Fruit fly (Drosophila melanogaster) whole organism, embryonic: Measurements from ENCODE around the gene Inx6.

Source experiments
- Adf1 ChIP-seq: fragments of 200-800 bp; sonication (Bioruptor generic); IDR thresholded peaks from 2 replicates; pipeline ENCODE4 v1.3.6; 2022; ENCODE audit warnings: missing biosample characterization, missing genetic modification characterization
- CG10147 ChIP-seq: fragments of 200-800 bp; sonication (Bioruptor generic); optimal IDR thresholded peaks from 2 replicates; lab custom pipeline; 2019; ENCODE audit warnings: missing biosample characterization, mild to moderate bottlenecking, missing genetic modification characterization, moderate library complexity
- CG11504 ChIP-seq: fragments of 200-800 bp; sonication (Bioruptor generic); optimal IDR thresholded peaks from 3 replicates; lab custom pipeline; 2019; ENCODE audit warnings: missing biosample characterization, mild to moderate bottlenecking, missing genetic modification characterization, moderate library complexity
- CG12744 ChIP-seq: fragments of 200-800 bp; sonication (Bioruptor generic); optimal IDR thresholded peaks from 2 replicates; lab custom pipeline; 2016; ENCODE audit warnings: missing biosample characterization, missing genetic modification characterization
- CG12942 ChIP-seq: fragments of 200-800 bp; sonication (Bioruptor generic); optimal IDR thresholded peaks from 3 replicates; lab custom pipeline; 2016; ENCODE audit warnings: missing biosample characterization, missing genetic modification characterization
- CG13424 ChIP-seq: fragments of 200-800 bp; sonication (Bioruptor generic); optimal IDR thresholded peaks from 2 replicates; lab custom pipeline; 2019; ENCODE audit warnings: missing biosample characterization, mild to moderate bottlenecking, missing genetic modification characterization, moderate library complexity
- CG14050 ChIP-seq: fragments of 200-800 bp; sonication (Bioruptor generic); IDR thresholded peaks from 3 replicates; pipeline ENCODE4 v1.3.6; 2022; ENCODE audit warnings: missing biosample characterization, missing genetic modification characterization
- CG17829 ChIP-seq: fragments of 200-800 bp; optimal IDR thresholded peaks from 2 replicates; lab custom pipeline; 2019; ENCODE audit warnings: missing biosample characterization, mild to moderate bottlenecking, missing genetic modification characterization, moderate library complexity
- CG18599 ChIP-seq: fragments of 200-800 bp; sonication (Bioruptor generic); optimal IDR thresholded peaks from 3 replicates; lab custom pipeline; 2017; ENCODE audit warnings: missing biosample characterization, missing genetic modification characterization, mild to moderate bottlenecking, moderate library complexity, missing genetic modification reagents
- CG18619 ChIP-seq: fragments of 200-800 bp; sonication (Bioruptor generic); optimal IDR thresholded peaks from 3 replicates; lab custom pipeline; 2017; ENCODE audit warnings: missing biosample characterization, mild to moderate bottlenecking, missing genetic modification characterization
- CG3407 ChIP-seq: fragments of 200-800 bp; sonication (Bioruptor generic); optimal IDR thresholded peaks from 2 replicates; lab custom pipeline; 2018; ENCODE audit warnings: missing biosample characterization, mild to moderate bottlenecking, missing genetic modification characterization
- CG8944 ChIP-seq: fragments of 200-800 bp; sonication (Bioruptor generic); optimal IDR thresholded peaks from 3 replicates; lab custom pipeline; 2016; ENCODE audit warnings: missing biosample characterization, missing genetic modification characterization
- CG9215 ChIP-seq: fragments of 200-800 bp; sonication (Bioruptor generic); IDR thresholded peaks from 2 replicates; pipeline ENCODE4 v1.3.6; 2022; ENCODE audit warnings: missing biosample characterization, missing genetic modification characterization
- CHES-1-like ChIP-seq: fragments of 200-800 bp; sonication (Bioruptor generic); optimal IDR thresholded peaks from 2 replicates; lab custom pipeline; 2016; ENCODE audit warnings: missing biosample characterization, missing genetic modification characterization
- D ChIP-seq, 2 experiments: fragments of 200-800 bp in 1 of 2; fragments of >200 bp in 1 of 2; sonication (Bioruptor generic) in 1 of 2; optimal IDR thresholded peaks; 2 replicates in 1 of 2; 3 replicates in 1 of 2; lab custom pipeline; 2017; ENCODE audit warnings: mild to moderate bottlenecking in 1 of 2, missing biosample characterization in 1 of 2, missing genetic modification characterization in 1 of 2, missing genetic modification reagents in 1 of 2
- H2.0 ChIP-seq: fragments of 200-800 bp; sonication (Bioruptor generic); IDR thresholded peaks from 2 replicates; pipeline ENCODE4 v1.3.6; 2022; ENCODE audit warnings: missing biosample characterization, missing genetic modification characterization
- HLHmδ ChIP-seq: fragments of 200-800 bp; sonication (Bioruptor generic); optimal IDR thresholded peaks from 2 replicates; lab custom pipeline; 2018; ENCODE audit warnings: missing biosample characterization, mild to moderate bottlenecking, missing genetic modification characterization, moderate library complexity
- Hand ChIP-seq: fragments of 200-800 bp; sonication (Bioruptor generic); optimal IDR thresholded peaks from 2 replicates; lab custom pipeline; 2017; ENCODE audit warnings: mild to moderate bottlenecking, missing biosample characterization, missing genetic modification reagents, missing genetic modification characterization
- Jarid2 ChIP-seq: fragments of 200-800 bp; sonication (Bioruptor generic); optimal IDR thresholded peaks from 3 replicates; lab custom pipeline; 2017; ENCODE audit warnings: mild to moderate bottlenecking, missing biosample characterization, missing genetic modification reagents, missing genetic modification characterization
- MTF-1 ChIP-seq: fragments of 200-800 bp; sonication (Bioruptor generic); optimal IDR thresholded peaks from 2 replicates; lab custom pipeline; 2018; ENCODE audit warnings: missing biosample characterization, mild to moderate bottlenecking, missing genetic modification characterization, borderline replicate concordance
- Nf-YB ChIP-seq: fragments of 200-800 bp; sonication (Bioruptor generic); optimal IDR thresholded peaks from 3 replicates; lab custom pipeline; 2019; ENCODE audit warnings: missing biosample characterization, mild to moderate bottlenecking, missing genetic modification characterization, moderate library complexity
- Ptx1 ChIP-seq: fragments of 200-800 bp; sonication (Bioruptor generic); IDR thresholded peaks from 2 replicates; pipeline ENCODE4 v1.3.6; 2022; ENCODE audit warnings: missing biosample characterization, missing genetic modification characterization
- Rfx ChIP-seq: fragments of 200-800 bp; sonication (Bioruptor generic); IDR thresholded peaks from 2 replicates; pipeline ENCODE4 v1.3.6; 2022; ENCODE audit warnings: missing biosample characterization, missing genetic modification characterization
- ap ChIP-seq: fragments of 200-800 bp; sonication (Bioruptor generic); IDR thresholded peaks from 2 replicates; pipeline ENCODE4 v1.3.6; 2022; ENCODE audit warnings: missing biosample characterization, missing genetic modification characterization
- ara ChIP-seq: fragments of 200-800 bp; sonication (Bioruptor generic); IDR thresholded peaks from 2 replicates; pipeline ENCODE4 v1.3.6; 2022; ENCODE audit warnings: missing biosample characterization, missing genetic modification characterization
- ash1 ChIP-seq: fragments of 200-800 bp; sonication (Bioruptor generic); optimal IDR thresholded peaks from 2 replicates; lab custom pipeline; 2018; ENCODE audit warnings: missing biosample characterization, mild to moderate bottlenecking, missing genetic modification characterization
- br ChIP-seq: fragments of >200 bp; optimal IDR thresholded peaks from 2 replicates; lab custom pipeline; 2017
- caup ChIP-seq: fragments of 200-800 bp; sonication (Bioruptor generic); optimal IDR thresholded peaks from 3 replicates; lab custom pipeline; 2017; ENCODE audit warnings: missing biosample characterization, mild to moderate bottlenecking, missing genetic modification characterization, moderate library complexity; ENCODE audit not compliant: severe bottlenecking
- chn ChIP-seq: fragments of 200-800 bp; sonication (Bioruptor generic); optimal IDR thresholded peaks from 2 replicates; lab custom pipeline; 2016; ENCODE audit warnings: missing biosample characterization, missing genetic modification characterization
- ems ChIP-seq: fragments of 200-800 bp; sonication (Bioruptor generic); optimal IDR thresholded peaks from 3 replicates; lab custom pipeline; 2016; ENCODE audit warnings: missing biosample characterization, missing genetic modification characterization
- fd64A ChIP-seq: fragments of 200-800 bp; sonication (Bioruptor generic); optimal IDR thresholded peaks from 3 replicates; lab custom pipeline; 2018; ENCODE audit warnings: missing biosample characterization, mild to moderate bottlenecking, missing genetic modification characterization
- kay ChIP-seq: fragments of 200-800 bp; sonication (Bioruptor generic); optimal IDR thresholded peaks from 2 replicates; lab custom pipeline; 2016; ENCODE audit warnings: missing biosample characterization, missing genetic modification characterization
- kni ChIP-seq: fragments of 200-800 bp; sonication (Bioruptor generic); optimal IDR thresholded peaks from 3 replicates; lab custom pipeline; 2017; ENCODE audit warnings: mild to moderate bottlenecking, missing biosample characterization, missing genetic modification reagents, missing genetic modification characterization
- knrl ChIP-seq: fragments of 200-800 bp; sonication (Bioruptor generic); IDR thresholded peaks from 3 replicates; pipeline ENCODE4 v1.3.6; 2022; ENCODE audit warnings: missing biosample characterization, missing genetic modification characterization; ENCODE audit not compliant: partially characterized antibody
- luna ChIP-seq: fragments of 200-800 bp; sonication (Bioruptor generic); optimal IDR thresholded peaks from 2 replicates; lab custom pipeline; 2016; ENCODE audit warnings: missing biosample characterization, missing genetic modification characterization
- mld ChIP-seq: fragments of 200-800 bp; sonication (Bioruptor generic); IDR thresholded peaks from 3 replicates; pipeline ENCODE4 v1.3.6; 2022; ENCODE audit warnings: missing biosample characterization, missing genetic modification characterization; ENCODE audit not compliant: partially characterized antibody
- nmo ChIP-seq: fragments of 200-800 bp; sonication (Bioruptor generic); optimal IDR thresholded peaks from 2 replicates; lab custom pipeline; 2018; ENCODE audit warnings: missing biosample characterization, mild to moderate bottlenecking, missing genetic modification characterization, moderate library complexity
- onecut ChIP-seq: fragments of 200-800 bp; sonication (Bioruptor generic); IDR thresholded peaks from 2 replicates; pipeline ENCODE4 v1.3.6; 2022; ENCODE audit warnings: missing biosample characterization, missing genetic modification characterization
- ranshi ChIP-seq: fragments of 200-800 bp; sonication (Bioruptor generic); IDR thresholded peaks from 2 replicates; pipeline ENCODE4 v1.3.6; 2022; ENCODE audit warnings: missing biosample characterization, missing genetic modification characterization
- rib ChIP-seq: fragments of 200-800 bp; sonication (Bioruptor generic); IDR thresholded peaks from 2 replicates; pipeline ENCODE4 v1.3.6; 2022; ENCODE audit warnings: missing biosample characterization, missing genetic modification characterization
- sens ChIP-seq: fragments of 200-800 bp; sonication (Bioruptor generic); peaks from one replicate; lab custom pipeline; 2016; ENCODE audit warnings: missing biosample characterization, missing genetic modification characterization
- shn ChIP-seq: fragments of 200-800 bp; sonication (Bioruptor generic); optimal IDR thresholded peaks from 3 replicates; lab custom pipeline; 2016; ENCODE audit warnings: missing biosample characterization, missing genetic modification characterization
- sima ChIP-seq: fragments of 200-800 bp; sonication (Bioruptor generic); optimal IDR thresholded peaks from 2 replicates; lab custom pipeline; 2016; ENCODE audit warnings: missing biosample characterization, missing genetic modification characterization
- sqz ChIP-seq: fragments of 200-800 bp; sonication (Bioruptor generic); optimal IDR thresholded peaks from 3 replicates; lab custom pipeline; 2018; ENCODE audit warnings: missing biosample characterization, mild to moderate bottlenecking, missing genetic modification characterization
- stc ChIP-seq: fragments of 200-800 bp; sonication (Bioruptor generic); IDR thresholded peaks from 2 replicates; pipeline ENCODE4 v1.3.6; 2022; ENCODE audit warnings: missing biosample characterization, missing genetic modification characterization
- tx ChIP-seq: fragments of 200-800 bp; sonication (Bioruptor generic); optimal IDR thresholded peaks from 2 replicates; lab custom pipeline; 2016; ENCODE audit warnings: missing biosample characterization, missing genetic modification characterization
- zen ChIP-seq: fragments of 200-800 bp; sonication (Bioruptor generic); optimal IDR thresholded peaks from 3 replicates; lab custom pipeline; 2018; ENCODE audit warnings: missing biosample characterization, mild to moderate bottlenecking, missing genetic modification characterization, moderate library complexity
- zf30C ChIP-seq: fragments of 200-800 bp; sonication (Bioruptor generic); optimal IDR thresholded peaks from 3 replicates; lab custom pipeline; 2018; ENCODE audit warnings: missing biosample characterization, mild to moderate bottlenecking, missing genetic modification characterization
- zfh2 ChIP-seq: fragments of 200-800 bp; sonication (Bioruptor generic); optimal IDR thresholded peaks from 2 replicates; lab custom pipeline; 2016; ENCODE audit warnings: missing biosample characterization, missing genetic modification characterization

Gene Inx6

dm6 chrX:20256849-20257590, 12.5 kb downstream of the Inx6 start, which contains the start of gene CG17065 (continued):
- TF ChIP-seq tx (no peak), ems (GFP tag; lab: Kevin White, UChicago) (peak; percentile 31), CG18619 (GFP tag; lab: Kevin White, UChicago) (no peak), nmo (GFP tag; lab: Kevin White, UChicago) (peak; percentile 65), chn (GFP tag; lab: Kevin White, UChicago) (peak; percentile 49), zen (tag; lab: Kevin White, UChicago) (peak; percentile 60), CG11504 (peak; percentile 50), Jarid2 (GFP tag; lab: Kevin White, UChicago) (no peak), ap (GFP tag; lab: Robert Waterston, UW) (no peak), CG18599 (GFP tag; lab: Kevin White, UChicago) (peak; percentile 24), CG9215 (GFP tag; lab: Robert Waterston, UW) (peak; percentile 26; the same call in 1 of the 2 replicates), Nf-YB (GFP tag; lab: Kevin White, UChicago) (no peak), mld (no peak; the same call in 2 of the 3 replicates), knrl (GFP tag; lab: Robert Waterston, UW) (peak; percentile 37; the same call in 1 of the 3 replicates), onecut (peak; percentile 37; the same call in 1 of the 2 replicates), sima (no peak), sens (peak; percentile 89), kni (GFP tag; lab: Kevin White, UChicago) (no peak), zfh2 (no peak), sqz (GFP tag; lab: Kevin White, UChicago) (no peak), shn (GFP tag; lab: Kevin White, UChicago) (peak; percentile 29), zf30C (no peak), D (optimal IDR thresholded peaks at IDR 0.05; lab: Kevin White, UChicago) (peak; percentile 62), D (GFP tag; optimal IDR thresholded peaks at IDR 0.05; lab: Kevin White, UChicago) (no peak), kay (GFP tag; lab: Kevin White, UChicago) (no peak), H2.0 (GFP tag; lab: Robert Waterston, UW) (no peak), Rfx (GFP tag; lab: Robert Waterston, UW) (peak; percentile 68), CG17829 (tag; lab: Kevin White, UChicago) (peak; percentile 32), stc (no peak), CG10147 (GFP tag; lab: Kevin White, UChicago) (peak; percentile 39), CG3407 (GFP tag; lab: Kevin White, UChicago) (no peak), CG12744 (GFP tag; lab: Kevin White, UChicago) (peak; percentile 15), CG12942 (GFP tag; lab: Kevin White, UChicago) (no peak), MTF-1 (GFP tag; lab: Kevin White, UChicago) (no peak), caup (GFP tag; lab: Kevin White, UChicago) (peak; percentile 1), ara (GFP tag; lab: Robert Waterston, UW) (no peak), fd64A (GFP tag; lab: Kevin White, UChicago) (no peak), CG8944 (GFP tag; lab: Kevin White, UChicago) (no peak), ranshi (no peak), HLHmδ (no peak), rib (GFP tag; lab: Robert Waterston, UW) (no peak), luna (GFP tag; lab: Kevin White, UChicago) (no peak), CHES-1-like (GFP tag; lab: Kevin White, UChicago) (no peak), Ptx1 (GFP tag; lab: Robert Waterston, UW) (0 out of 2 replicates have a peak, but pooled peaks have one; percentile 15), Hand (GFP tag; lab: Kevin White, UChicago) (no peak), ash1 (no peak), CG13424 (tag; lab: Kevin White, UChicago) (peak; percentile 27), Adf1 (no peak; the same call in 1 of the 2 replicates), CG14050 (GFP tag; lab: Robert Waterston, UW) (no peak), br (lab: Kevin White, UChicago) (no peak)
